Fruit fly (Drosophila melanogaster) whole organism, wandering third instar larva: Measurements from ENCODE around the gene Acp76A.

Experiments
- Jra ChIP-seq: sonication (Bioruptor generic); optimal IDR thresholded peaks from 2 replicates; lab custom pipeline; 2016; ENCODE audit warnings: missing biosample characterization, missing genetic modification characterization
- fru ChIP-seq: fragments of 200-800 bp; sonication (Bioruptor generic); optimal IDR thresholded peaks from 3 replicates; lab custom pipeline; 2016; ENCODE audit warnings: missing biosample characterization, mild to moderate bottlenecking, missing genetic modification characterization

DNA sequence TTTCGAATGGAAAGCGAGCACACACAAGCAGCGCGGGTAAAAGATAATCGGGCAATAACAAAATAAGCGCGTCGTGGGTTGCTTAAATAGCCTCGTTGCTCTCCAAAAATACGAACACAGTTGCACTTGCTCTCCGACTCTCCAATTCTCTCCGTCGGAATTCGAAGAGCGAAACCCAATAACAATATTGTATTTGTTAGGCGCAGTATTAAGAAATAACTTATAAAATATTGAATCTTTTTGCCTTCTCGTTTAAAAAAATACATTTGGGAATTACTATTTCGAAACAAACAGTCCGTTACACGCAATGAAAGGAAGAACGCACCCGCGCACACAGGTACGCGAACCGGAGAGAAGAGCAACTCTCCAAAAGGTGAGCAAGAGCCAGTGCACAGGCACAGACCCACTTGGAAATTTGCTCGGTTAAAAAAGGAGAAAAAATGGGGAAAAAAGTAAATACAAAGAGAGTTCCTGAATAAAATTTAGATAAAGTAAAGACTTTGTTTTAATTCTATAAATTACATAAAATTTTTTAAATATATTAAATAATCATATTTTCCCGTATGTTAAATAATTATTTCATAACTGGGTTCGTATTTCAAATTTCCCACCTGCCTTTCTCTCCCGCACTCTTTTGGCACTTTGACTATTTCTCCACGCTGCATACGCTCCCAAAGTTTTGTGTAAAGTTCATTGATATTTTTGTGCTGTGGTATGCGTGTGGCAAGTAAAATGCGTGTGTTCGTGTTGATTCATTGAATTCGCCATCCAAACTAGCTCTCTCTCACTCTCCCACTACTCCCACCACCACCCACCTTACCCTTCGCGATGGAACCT, 34.8 kb upstream of the Acp76A start, which contains the start of gene Mkp3:
- TF ChIP-seq Jra (no peak), fru (peak; percentile 76)
